Worm (Caenorhabditis elegans) whole organism, mixed stage, embryonic: Measurements from ENCODE around the gene ife-2.

Experiments
- ceh-39 ChIP-seq: fragments of 150-350 bp; optimal IDR thresholded peaks from 2 replicates; lab custom pipeline; 2014; ENCODE audit warnings: missing biosample characterization, missing genetic modification characterization
- drap-1 ChIP-seq: fragments of 200-800 bp; sonication (Bioruptor generic); optimal IDR thresholded peaks from 3 replicates; lab custom pipeline; 2018; ENCODE audit warnings: mild to moderate bottlenecking, missing genetic modification characterization, missing compliant biosample characterization
- lin-13 ChIP-seq: fragments of 150-350 bp; optimal IDR thresholded peaks from 2 replicates; lab custom pipeline; 2014; ENCODE audit warnings: missing biosample characterization, missing genetic modification characterization
- lsy-2 ChIP-seq: fragments of 150-350 bp; optimal IDR thresholded peaks from 2 replicates; lab custom pipeline; 2014; ENCODE audit warnings: missing biosample characterization, missing genetic modification characterization
- mep-1 ChIP-seq: fragments of 150-350 bp; optimal IDR thresholded peaks from 2 replicates; lab custom pipeline; 2017; ENCODE audit warnings: missing biosample characterization, missing genetic modification reagents, missing genetic modification characterization, inconsistent platforms
- nhr-237 ChIP-seq: fragments of 150-350 bp; optimal IDR thresholded peaks from 2 replicates; lab custom pipeline; 2014; ENCODE audit warnings: missing biosample characterization, missing genetic modification characterization
- nhr-28 ChIP-seq: fragments of 150-350 bp; optimal IDR thresholded peaks from 2 replicates; lab custom pipeline; 2014; ENCODE audit warnings: missing biosample characterization, missing genetic modification characterization
- snpc-4 ChIP-seq: fragments of 150-350 bp; optimal IDR thresholded peaks from 2 replicates; lab custom pipeline; 2014; ENCODE audit warnings: missing biosample characterization, missing genetic modification characterization

ce11 chrX:360479-360878 is 22.0 kb downstream of the ife-2 start, which contains the start of gene C04E7.5:
- TF ChIP-seq snpc-4 (no peak), lsy-2 (no peak), nhr-237 (tag; lab: Kevin White, UChicago) (no peak), nhr-28 (tag; lab: Kevin White, UChicago) (no peak), ceh-39 (no peak), mep-1 (tag; lab: Kevin White, UChicago) (no peak), lin-13 (tag; lab: Kevin White, UChicago) (no peak), drap-1 (GFP tag; lab: Kevin White, UChicago) (no peak)
